Fruit fly (Drosophila melanogaster) whole organism, embryonic: ENCODE results near the gene CG33640.
A peak's percentile ranks its signal among the peaks of the same experiment; 100 is the strongest.

Source experiments
- Adf1 ChIP-seq: fragments of 200-800 bp; sonication (Bioruptor generic); IDR thresholded peaks from 2 replicates; pipeline ENCODE4 v1.3.6; 2022; ENCODE audit warnings: missing biosample characterization, missing genetic modification characterization
- B-H1 ChIP-seq: fragments of 200-800 bp; sonication (Bioruptor generic); IDR thresholded peaks from 3 replicates; pipeline ENCODE4 v1.3.6; 2022; ENCODE audit warnings: missing biosample characterization, missing genetic modification characterization
- CG10366 ChIP-seq: fragments of 200-800 bp; sonication (Bioruptor generic); IDR thresholded peaks from 2 replicates; pipeline ENCODE4 v1.3.6; 2022; ENCODE audit warnings: missing biosample characterization, missing genetic modification characterization
- CG11085 ChIP-seq: fragments of 200-800 bp; sonication (Bioruptor generic); IDR thresholded peaks from 2 replicates; pipeline ENCODE4 v1.3.6; 2022; ENCODE audit warnings: missing biosample characterization, missing genetic modification characterization
- CG11093 ChIP-seq: fragments of 200-800 bp; sonication (Bioruptor generic); IDR thresholded peaks from 3 replicates; pipeline ENCODE4 v1.3.6; 2022; ENCODE audit warnings: missing biosample characterization, missing genetic modification characterization
- CG11247 ChIP-seq: fragments of 200-800 bp; sonication (Bioruptor generic); IDR thresholded peaks from 2 replicates; pipeline ENCODE4 v1.3.6; 2022; ENCODE audit warnings: missing biosample characterization, missing genetic modification characterization
- CG1233 ChIP-seq: fragments of 200-800 bp; sonication (Bioruptor generic); optimal IDR thresholded peaks from 4 replicates; lab custom pipeline; 2018; ENCODE audit warnings: missing biosample characterization, mild to moderate bottlenecking, missing genetic modification characterization
- CG12744 ChIP-seq: fragments of 200-800 bp; sonication (Bioruptor generic); optimal IDR thresholded peaks from 2 replicates; lab custom pipeline; 2016; ENCODE audit warnings: missing biosample characterization, missing genetic modification characterization
- CG16779 ChIP-seq: fragments of 200-800 bp; sonication (Bioruptor generic); IDR thresholded peaks from 2 replicates; pipeline ENCODE4 v1.3.6; 2022; ENCODE audit warnings: missing biosample characterization, missing genetic modification characterization
- CG16813 ChIP-seq: fragments of 200-800 bp; sonication (Bioruptor generic); IDR thresholded peaks from 3 replicates; pipeline ENCODE4 v1.3.6; 2022; ENCODE audit warnings: missing biosample characterization, missing genetic modification characterization; ENCODE audit not compliant: partially characterized antibody
- CG1792 ChIP-seq: fragments of 200-800 bp; sonication (Bioruptor generic); optimal IDR thresholded peaks from 2 replicates; lab custom pipeline; 2016; ENCODE audit warnings: missing biosample characterization, missing genetic modification characterization
- CG18599 ChIP-seq: fragments of 200-800 bp; sonication (Bioruptor generic); optimal IDR thresholded peaks from 3 replicates; lab custom pipeline; 2017; ENCODE audit warnings: missing biosample characterization, missing genetic modification characterization, mild to moderate bottlenecking, moderate library complexity, missing genetic modification reagents
- CG3065 ChIP-seq: fragments of 200-800 bp; sonication (Bioruptor generic); optimal IDR thresholded peaks from 2 replicates; lab custom pipeline; 2016; ENCODE audit warnings: missing biosample characterization, missing genetic modification characterization
- CG31224 ChIP-seq: fragments of 200-800 bp; sonication (Bioruptor generic); IDR thresholded peaks from 2 replicates; pipeline ENCODE4 v1.3.6; 2022; ENCODE audit warnings: missing biosample characterization, missing genetic modification characterization
- CG32772 ChIP-seq: fragments of 200-800 bp; sonication (Bioruptor generic); IDR thresholded peaks from 2 replicates; pipeline ENCODE4 v1.3.6; 2022; ENCODE audit warnings: missing biosample characterization, missing genetic modification characterization
- CG3281 ChIP-seq: fragments of 200-800 bp; sonication (Bioruptor generic); optimal IDR thresholded peaks from 3 replicates; lab custom pipeline; 2017; ENCODE audit warnings: missing biosample characterization, mild to moderate bottlenecking, missing genetic modification characterization
- CG34422 ChIP-seq: fragments of 200-800 bp; sonication (Bioruptor generic); IDR thresholded peaks from 3 replicates; pipeline ENCODE4 v1.3.6; 2022; ENCODE audit warnings: missing biosample characterization, missing genetic modification characterization
- CG42726 ChIP-seq: fragments of 200-800 bp; sonication (Bioruptor generic); IDR thresholded peaks from 2 replicates; pipeline ENCODE4 v1.3.6; 2022; ENCODE audit warnings: missing biosample characterization, missing genetic modification characterization; ENCODE audit not compliant: partially characterized antibody
- CG5180 ChIP-seq: fragments of 200-800 bp; sonication (Bioruptor generic); optimal IDR thresholded peaks from 3 replicates; lab custom pipeline; 2017; ENCODE audit warnings: missing biosample characterization, missing genetic modification characterization, mild to moderate bottlenecking, moderate library complexity, missing genetic modification reagents
- CG5245 ChIP-seq: fragments of 200-800 bp; sonication (Bioruptor generic); optimal IDR thresholded peaks from 3 replicates; lab custom pipeline; 2016; ENCODE audit warnings: missing biosample characterization, missing genetic modification characterization
- CG6689 ChIP-seq: fragments of 200-800 bp; sonication (Bioruptor generic); IDR thresholded peaks from 2 replicates; pipeline ENCODE4 v1.3.6; 2022; ENCODE audit warnings: missing biosample characterization, missing genetic modification characterization
- CG6854 ChIP-seq: fragments of 200-800 bp; sonication (Bioruptor generic); optimal IDR thresholded peaks from 3 replicates; lab custom pipeline; 2017; ENCODE audit warnings: missing biosample characterization, mild to moderate bottlenecking, missing genetic modification characterization
- CG9609 ChIP-seq: fragments of 200-800 bp; sonication (Bioruptor generic); optimal IDR thresholded peaks from 3 replicates; lab custom pipeline; 2016; ENCODE audit warnings: missing biosample characterization, missing genetic modification characterization
- D19A ChIP-seq: fragments of 200-800 bp; optimal IDR thresholded peaks from 3 replicates; lab custom pipeline; 2019; ENCODE audit warnings: missing biosample characterization, mild to moderate bottlenecking, missing genetic modification characterization, moderate library complexity
- Deaf1 ChIP-seq: fragments of 200-800 bp; optimal IDR thresholded peaks from 3 replicates; lab custom pipeline; 2019; ENCODE audit warnings: missing biosample characterization, mild to moderate bottlenecking, missing genetic modification characterization, moderate library complexity
- Drgx ChIP-seq: fragments of 200-800 bp; sonication (Bioruptor generic); IDR thresholded peaks from 2 replicates; pipeline ENCODE4 v1.3.6; 2022; ENCODE audit warnings: missing biosample characterization, missing genetic modification characterization
- Ets65A ChIP-seq: fragments of 200-800 bp; sonication (Bioruptor generic); peaks from one replicate; lab custom pipeline; 2016; ENCODE audit warnings: missing biosample characterization, missing genetic modification characterization
- Hand ChIP-seq: fragments of 200-800 bp; sonication (Bioruptor generic); optimal IDR thresholded peaks from 2 replicates; lab custom pipeline; 2017; ENCODE audit warnings: mild to moderate bottlenecking, missing biosample characterization, missing genetic modification reagents, missing genetic modification characterization
- Meics ChIP-seq: fragments of 200-800 bp; sonication (Bioruptor generic); optimal IDR thresholded peaks from 2 replicates; lab custom pipeline; 2017; ENCODE audit warnings: missing biosample characterization, mild to moderate bottlenecking, missing genetic modification characterization
- Ptx1 ChIP-seq: fragments of 200-800 bp; sonication (Bioruptor generic); IDR thresholded peaks from 2 replicates; pipeline ENCODE4 v1.3.6; 2022; ENCODE audit warnings: missing biosample characterization, missing genetic modification characterization
- Sry-β ChIP-seq: fragments of 200-800 bp; sonication (Bioruptor generic); optimal IDR thresholded peaks from 2 replicates; lab custom pipeline; 2018; ENCODE audit warnings: missing biosample characterization, mild to moderate bottlenecking, missing genetic modification characterization, moderate library complexity
- Xbp1 ChIP-seq: fragments of 200-800 bp; sonication (Bioruptor generic); optimal IDR thresholded peaks from 3 replicates; lab custom pipeline; 2016; ENCODE audit warnings: missing biosample characterization, mild to moderate bottlenecking, missing genetic modification characterization
- ash1 ChIP-seq: fragments of 200-800 bp; sonication (Bioruptor generic); optimal IDR thresholded peaks from 2 replicates; lab custom pipeline; 2018; ENCODE audit warnings: missing biosample characterization, mild to moderate bottlenecking, missing genetic modification characterization
- dmrt99B ChIP-seq: fragments of 200-800 bp; sonication (Bioruptor generic); optimal IDR thresholded peaks from 2 replicates; lab custom pipeline; 2018; ENCODE audit warnings: missing biosample characterization, mild to moderate bottlenecking, missing genetic modification characterization, moderate library complexity
- ems ChIP-seq: fragments of 200-800 bp; sonication (Bioruptor generic); optimal IDR thresholded peaks from 3 replicates; lab custom pipeline; 2016; ENCODE audit warnings: missing biosample characterization, missing genetic modification characterization
- esg ChIP-seq: fragments of 200-800 bp; sonication (Bioruptor generic); conservative IDR thresholded peaks from 2 replicates; pipeline ENCODE4 v1.3.6; 2022; ENCODE audit warnings: missing biosample characterization, missing genetic modification characterization
- grn ChIP-seq: fragments of 200-800 bp; sonication (Bioruptor generic); optimal IDR thresholded peaks from 3 replicates; lab custom pipeline; 2017; ENCODE audit warnings: missing biosample characterization, missing genetic modification characterization
- gro ChIP-seq: fragments of 200-800 bp; sonication (Bioruptor generic); optimal IDR thresholded peaks from 2 replicates; lab custom pipeline; 2016; ENCODE audit warnings: missing biosample characterization, missing genetic modification characterization
- h ChIP-seq: fragments of >200 bp; optimal IDR thresholded peaks from 2 replicates; lab custom pipeline; 2017
- ham ChIP-seq: fragments of 200-800 bp; sonication (Bioruptor generic); IDR thresholded peaks from 2 replicates; pipeline ENCODE4 v1.3.6; 2022; ENCODE audit warnings: missing biosample characterization, missing genetic modification characterization
- luna ChIP-seq: fragments of 200-800 bp; sonication (Bioruptor generic); optimal IDR thresholded peaks from 2 replicates; lab custom pipeline; 2016; ENCODE audit warnings: missing biosample characterization, missing genetic modification characterization
- mirr ChIP-seq: fragments of 200-800 bp; sonication (Bioruptor generic); optimal IDR thresholded peaks from 3 replicates; lab custom pipeline; 2018; ENCODE audit warnings: missing biosample characterization, mild to moderate bottlenecking, missing genetic modification characterization
- oc ChIP-seq: fragments of 200-800 bp; sonication (Bioruptor generic); optimal IDR thresholded peaks from 2 replicates; lab custom pipeline; 2018; ENCODE audit warnings: missing biosample characterization, mild to moderate bottlenecking, missing genetic modification characterization, moderate library complexity
- run ChIP-seq: fragments of 200-800 bp; sonication (Bioruptor generic); optimal IDR thresholded peaks from 3 replicates; lab custom pipeline; 2018; ENCODE audit warnings: missing biosample characterization, mild to moderate bottlenecking, missing genetic modification characterization
- stwl ChIP-seq: fragments of 200-800 bp; sonication (Bioruptor generic); optimal IDR thresholded peaks from 3 replicates; lab custom pipeline; 2018; ENCODE audit warnings: missing biosample characterization, mild to moderate bottlenecking, missing genetic modification characterization, moderate library complexity
- tio ChIP-seq: fragments of 200-800 bp; sonication (Bioruptor generic); optimal IDR thresholded peaks from 2 replicates; lab custom pipeline; 2017; ENCODE audit warnings: missing biosample characterization, missing genetic modification characterization, inconsistent platforms
- ttk ChIP-seq: fragments of 200-800 bp; sonication (Bioruptor generic); IDR thresholded peaks from 2 replicates; pipeline ENCODE4 v2.1.2; 2022; ENCODE audit warnings: missing biosample characterization, missing genetic modification characterization
- unpg ChIP-seq: fragments of 200-800 bp; sonication (Bioruptor generic); optimal IDR thresholded peaks from 3 replicates; lab custom pipeline; 2018; ENCODE audit warnings: missing biosample characterization, mild to moderate bottlenecking, missing genetic modification characterization, moderate library complexity
- zen ChIP-seq: fragments of 200-800 bp; sonication (Bioruptor generic); optimal IDR thresholded peaks from 3 replicates; lab custom pipeline; 2018; ENCODE audit warnings: missing biosample characterization, mild to moderate bottlenecking, missing genetic modification characterization, moderate library complexity

Gene CG33640

dm6 chr2L:13527541-13527940, at the start of gene CG33640:
TSS of gene CG33640 (plus strand) at chr2L:13527841.
- TF ChIP-seq stwl: no peak
- TF ChIP-seq zen (tag; lab: Kevin White, UChicago): peak; percentile 15
- TF ChIP-seq Drgx (GFP tag; lab: Robert Waterston, UW): no peak
- TF ChIP-seq luna (GFP tag; lab: Kevin White, UChicago): no peak
- no peak for TF ChIP-seq CG11247
- TF ChIP-seq tio: no peak
- TF ChIP-seq ems: no peak
- no peak for TF ChIP-seq CG5180 (GFP tag; lab: Kevin White, UChicago)
- TF ChIP-seq ash1: no peak

dm6 chr2L:13482258-13482657, 45.4 kb upstream of the CG33640 start:
- TF ChIP-seq CG32772 (GFP tag; lab: Robert Waterston, UW): no peak
- 0 out of 2 replicates have a peak, but pooled peaks have one; percentile 15 for TF ChIP-seq ttk (GFP tag; lab: Robert Waterston, UW)
- TF ChIP-seq Adf1: no peak
- TF ChIP-seq CG16779 (GFP tag; lab: Robert Waterston, UW): no peak
- TF ChIP-seq CG11085 (GFP tag; lab: Robert Waterston, UW): no peak
- TF ChIP-seq D19A (tag; lab: Kevin White, UChicago): no peak

- peak; percentile 69 for TF ChIP-seq Ets65A
- no peak for TF ChIP-seq Ptx1 (GFP tag; lab: Robert Waterston, UW)
Measured at dm6 chr2L:13497915-13498314, 29.7 kb upstream of the CG33640 start.

DNA sequence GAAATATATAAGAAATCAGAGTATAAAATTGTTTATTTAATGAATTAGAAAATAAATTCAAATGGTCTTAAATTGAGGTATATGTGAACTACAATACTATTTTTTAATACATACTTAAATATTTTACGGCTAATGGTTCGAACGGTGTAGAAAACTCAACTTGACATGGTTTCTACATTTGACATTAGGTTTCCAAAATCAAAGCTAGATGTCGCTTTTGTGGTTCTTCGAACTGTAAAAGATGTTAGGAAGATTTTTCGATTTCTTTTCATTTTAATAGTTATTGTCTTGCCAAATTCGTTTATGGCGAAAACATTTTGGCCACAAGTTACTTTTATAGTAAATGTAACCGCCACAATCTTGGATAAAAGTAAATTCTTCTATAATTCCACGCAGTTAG, 27.2 kb upstream of the CG33640 start:
- peak; percentile 13 for TF ChIP-seq Xbp1 (GFP tag; lab: Kevin White, UChicago)
- no peak for TF ChIP-seq CG11093 (GFP tag; lab: Robert Waterston, UW)
- TF ChIP-seq gro (GFP tag; lab: Kevin White, UChicago): no peak
- no peak for TF ChIP-seq CG9609 (GFP tag; lab: Kevin White, UChicago)
- no peak for TF ChIP-seq unpg (GFP tag; lab: Kevin White, UChicago)
- no peak for TF ChIP-seq esg (GFP tag; lab: Robert Waterston, UW)
- TF ChIP-seq CG5245 (GFP tag; lab: Kevin White, UChicago): no peak
- TF ChIP-seq CG31224 (GFP tag; lab: Robert Waterston, UW): no peak
- no peak for TF ChIP-seq Hand
- TF ChIP-seq CG6854: no peak
- TF ChIP-seq mirr: no peak
- TF ChIP-seq B-H1 (GFP tag; lab: Robert Waterston, UW): no peak
- no peak for TF ChIP-seq CG6689 (GFP tag; lab: Robert Waterston, UW)
- TF ChIP-seq CG10366 (GFP tag; lab: Robert Waterston, UW): no peak
- no peak for TF ChIP-seq CG3065 (GFP tag; lab: Kevin White, UChicago)
- no peak for TF ChIP-seq CG12744 (GFP tag; lab: Kevin White, UChicago)
- TF ChIP-seq CG18599 (GFP tag; lab: Kevin White, UChicago): no peak
- TF ChIP-seq dmrt99B (tag; lab: Kevin White, UChicago): no peak
- no peak for TF ChIP-seq CG3281
- TF ChIP-seq CG1792 (GFP tag; lab: Kevin White, UChicago): no peak
- no peak for TF ChIP-seq oc
- peak; percentile 64 for TF ChIP-seq CG16813 (GFP tag; lab: Robert Waterston, UW)
- no peak for TF ChIP-seq grn (GFP tag; lab: Kevin White, UChicago)
- no peak for TF ChIP-seq CG1233 (GFP tag; lab: Kevin White, UChicago)
- TF ChIP-seq CG42726 (GFP tag; lab: Robert Waterston, UW): peak; percentile 80
- no peak for TF ChIP-seq Sry-β (GFP tag; lab: Kevin White, UChicago)
- no peak for TF ChIP-seq run (tag; lab: Kevin White, UChicago)
- no peak for TF ChIP-seq CG34422 (GFP tag; lab: Robert Waterston, UW)
- TF ChIP-seq Meics (GFP tag; lab: Kevin White, UChicago): no peak
- no peak for TF ChIP-seq Ets65A
- no peak for TF ChIP-seq h (lab: Kevin White, UChicago)
- no peak for TF ChIP-seq Deaf1
- no peak for TF ChIP-seq ham (GFP tag; lab: Robert Waterston, UW)
